Fruit fly (Drosophila melanogaster) whole organism, wandering third instar larva: Measurements from ENCODE around the gene CG18266.

Experiments used
- Abd-B ChIP-seq: fragments of >200 bp; optimal IDR thresholded peaks from 2 replicates; lab custom pipeline; 2017; ENCODE audit warnings: missing biosample characterization, missing genetic modification characterization
- Hr78 ChIP-seq: fragments of >200 bp; optimal IDR thresholded peaks from 2 replicates; lab custom pipeline; 2017; ENCODE audit warnings: missing biosample characterization, missing genetic modification characterization
- br ChIP-seq: fragments of 200-800 bp; sonication (Bioruptor generic); optimal IDR thresholded peaks from 2 replicates; lab custom pipeline; 2016; ENCODE audit warnings: missing biosample characterization, missing genetic modification characterization
- brk ChIP-seq: fragments of 200-800 bp; sonication (Bioruptor generic); optimal IDR thresholded peaks from 2 replicates; lab custom pipeline; 2016; ENCODE audit warnings: missing biosample characterization, mild to moderate bottlenecking, missing genetic modification characterization
- dmrt93B ChIP-seq: fragments of 200-800 bp; sonication (Bioruptor generic); optimal IDR thresholded peaks from 2 replicates; lab custom pipeline; 2018; ENCODE audit warnings: missing biosample characterization, mild to moderate bottlenecking, missing genetic modification characterization
- fru ChIP-seq: fragments of 200-800 bp; sonication (Bioruptor generic); optimal IDR thresholded peaks from 3 replicates; lab custom pipeline; 2016; ENCODE audit warnings: missing biosample characterization, mild to moderate bottlenecking, missing genetic modification characterization
- lola ChIP-seq: fragments of >200 bp; optimal IDR thresholded peaks from 2 replicates; lab custom pipeline; 2017; ENCODE audit warnings: missing biosample characterization, missing genetic modification characterization
- psq ChIP-seq: fragments of 200-800 bp; sonication (Bioruptor generic); optimal IDR thresholded peaks from 3 replicates; lab custom pipeline; 2017; ENCODE audit warnings: missing biosample characterization, mild to moderate bottlenecking, missing genetic modification characterization, moderate library complexity
- rgr ChIP-seq: fragments of 200-800 bp; sonication (Bioruptor generic); optimal IDR thresholded peaks from 3 replicates; lab custom pipeline; 2016; ENCODE audit warnings: missing biosample characterization, mild to moderate bottlenecking, missing genetic modification characterization
- sage ChIP-seq: fragments of 200-800 bp; sonication (Bioruptor generic); optimal IDR thresholded peaks from 2 replicates; lab custom pipeline; 2016; ENCODE audit warnings: missing biosample characterization, mild to moderate bottlenecking, missing genetic modification characterization
- sv ChIP-seq: fragments of 200-800 bp; sonication (Bioruptor generic); optimal IDR thresholded peaks from 3 replicates; lab custom pipeline; 2016; ENCODE audit warnings: missing biosample characterization, missing genetic modification characterization
- woc ChIP-seq: sonication (Bioruptor generic); optimal IDR thresholded peaks from 2 replicates; lab custom pipeline; 2016; ENCODE audit warnings: missing biosample characterization, mild to moderate bottlenecking, missing genetic modification characterization

- TF ChIP-seq Hr78 (GFP tag; lab: Kevin White, UChicago) (no peak), woc (no peak), sv (GFP tag; lab: Kevin White, UChicago) (no peak), rgr (GFP tag; lab: Kevin White, UChicago) (no peak), psq (GFP tag; lab: Kevin White, UChicago) (no peak), lola (no peak), Abd-B (GFP tag; lab: Kevin White, UChicago) (no peak), sage (GFP tag; lab: Kevin White, UChicago) (no peak), brk (no peak), dmrt93B (GFP tag; lab: Kevin White, UChicago) (no peak), fru (GFP tag; lab: Kevin White, UChicago) (no peak), br (no peak)
Observed at dm6 chr2L:5558809-5559392, 37.7 kb upstream of the CG18266 start, which contains the start of gene GluRIIB.
